Worm (Caenorhabditis elegans): ENCODE results near the gene F36G9.15.

Gene F36G9.15

DNA sequence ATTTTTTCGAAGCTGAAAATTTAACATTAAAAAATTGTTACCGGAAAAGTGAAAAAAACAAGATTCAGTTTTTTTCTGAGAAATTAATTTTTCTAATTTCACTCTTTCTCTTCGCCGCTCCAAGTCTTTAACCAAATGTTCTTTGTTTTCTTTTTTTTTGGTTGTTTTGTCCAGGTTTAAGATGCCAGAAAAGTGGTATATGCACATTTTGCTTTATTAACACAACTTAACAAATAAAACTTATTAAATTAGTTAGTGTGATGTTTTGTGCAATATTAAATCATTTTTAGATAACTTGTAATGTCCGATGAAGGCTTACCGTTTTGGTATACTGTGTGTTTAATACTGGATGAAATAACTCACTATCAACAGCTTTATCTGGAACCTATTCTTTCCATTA lies 44.8 kb downstream of the F36G9.15 start, which contains the start of gene srw-53:
TSS of gene srw-53 (plus strand) at position 301 of the 400 bp plus-strand sequence.
- TF ChIP-seq snpc-3.4 (tag; optimal IDR thresholded peaks at IDR 0.05): no peak
- TF ChIP-seq aptf-2 (GFP tag; conservative IDR thresholded peaks at IDR 0.05): no peak
- TF ChIP-seq snpc-1.1 (tag; optimal IDR thresholded peaks at IDR 0.05; ENCODE audit: insufficient read depth): no peak
- TF ChIP-seq die-1 (tag; optimal IDR thresholded peaks at IDR 0.05): no peak
- TF ChIP-seq Y53F4B.3 (GFP tag; IDR thresholded peaks at IDR 0.05): no peak

- TF ChIP-seq lag-1 (GFP tag; IDR thresholded peaks at IDR 0.05): no peak
- TF ChIP-seq D2030.7 (GFP tag; IDR thresholded peaks at IDR 0.05): no peak
- TF ChIP-seq mcd-1 (GFP tag; IDR thresholded peaks at IDR 0.05): no peak
- no peak for TF ChIP-seq ceh-79 (tag; optimal IDR thresholded peaks at IDR 0.05)
- no peak for TF ChIP-seq xnd-1 (tag; optimal IDR thresholded peaks at IDR 0.05)
- no peak for TF ChIP-seq lin-35 (GFP tag; optimal IDR thresholded peaks at IDR 0.05)
- no peak for TF ChIP-seq F10E7.11 (tag; optimal IDR thresholded peaks at IDR 0.05)
- no peak for TF ChIP-seq attf-3 (GFP tag; conservative IDR thresholded peaks at IDR 0.05)
These were observed 47.7 kb downstream of the F36G9.15 start, which contains the start of gene srw-55 for ce11 chrV:15940254-15940653. TSS of gene srw-55 (minus strand) at chrV:15940354.
